Fruit fly (Drosophila melanogaster) S2 (cell line): ENCODE results near the gene Clbn.

Experiments used
- CG8478 ChIP-seq: fragments of >200 bp; optimal IDR thresholded peaks from 2 replicates; lab custom pipeline; 2018
- CTCF ChIP-seq, 2 experiments: fragments of >200 bp; optimal IDR thresholded peaks; 2 replicates each; lab custom pipeline; 2018

DNA sequence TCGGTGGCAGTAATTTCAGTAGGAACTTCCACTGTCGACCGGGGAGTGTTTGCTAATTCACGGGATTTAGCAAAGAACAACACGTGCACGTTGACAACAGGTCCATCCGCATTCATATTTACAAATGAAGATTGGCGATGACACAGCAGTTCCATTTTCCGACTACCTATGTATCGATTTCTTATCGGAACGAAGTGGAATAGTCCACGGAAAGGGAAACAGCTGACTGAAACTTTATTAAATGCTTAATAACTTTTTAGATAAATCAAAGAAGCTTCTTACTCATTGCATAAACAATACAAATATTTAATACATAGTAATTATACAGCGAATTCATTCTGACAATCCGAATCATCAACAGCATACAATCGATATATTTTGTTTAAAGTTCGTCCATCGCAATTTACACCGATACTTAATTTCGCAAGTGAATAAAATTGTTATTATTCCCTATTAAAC, at the start of gene Clbn, which contains the start of the genes Mocs2A and Mocs2B:
- TF ChIP-seq CG8478 (lab: Kevin White, UChicago) (no peak), CTCF (optimal IDR thresholded peaks at IDR 0.05; lab: Kevin White, UChicago) (no peak)
